Worm (Caenorhabditis elegans): ENCODE data around the gene C01G10.1.

C01G10.1 gene

DNA sequence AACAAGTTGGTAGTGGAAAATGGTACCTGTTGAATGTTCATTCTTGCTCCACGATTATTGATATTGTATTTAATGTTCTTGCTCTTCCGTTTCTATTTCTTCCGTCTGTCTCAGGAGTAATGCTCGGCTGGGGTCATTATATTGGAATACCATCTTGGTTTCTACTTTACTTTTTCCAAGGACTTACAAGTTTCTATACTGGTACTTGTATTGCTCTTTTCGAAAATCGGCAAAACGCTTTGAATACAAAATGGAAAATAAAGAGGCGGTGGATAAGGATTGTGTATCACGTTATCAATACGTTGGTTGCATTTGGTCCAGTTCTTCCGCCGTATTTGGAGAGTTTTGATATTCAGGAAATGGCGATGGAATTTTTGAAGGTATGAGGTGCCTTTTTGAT, 52.5 kb downstream of the C01G10.1 start:
- no peak for TF ChIP-seq madf-9 (GFP tag; conservative IDR thresholded peaks at IDR 0.05)
- TF ChIP-seq unc-62 (GFP tag; optimal IDR thresholded peaks at IDR 0.05 in 1 of 2), result peak in 1 of 2 experiments; percentile 56
- TF ChIP-seq unc-62 (tag; optimal IDR thresholded peaks at IDR 0.05), result no peak
- peak; percentile 49 for TF ChIP-seq aha-1 (tag)
- TF ChIP-seq nhr-28 (tag; optimal IDR thresholded peaks at IDR 0.05), result no peak
- no peak for TF ChIP-seq skn-1 (tag; optimal IDR thresholded peaks at IDR 0.05)
- no peak for TF ChIP-seq lin-15B (tag; optimal IDR thresholded peaks at IDR 0.05)
- TF ChIP-seq ceh-62 (tag; optimal IDR thresholded peaks at IDR 0.05), result no peak
- TF ChIP-seq vab-7 (GFP tag; IDR thresholded peaks at IDR 0.05), result no peak
- no peak for TF ChIP-seq mdl-1 (tag; optimal IDR thresholded peaks at IDR 0.05)

DNA sequence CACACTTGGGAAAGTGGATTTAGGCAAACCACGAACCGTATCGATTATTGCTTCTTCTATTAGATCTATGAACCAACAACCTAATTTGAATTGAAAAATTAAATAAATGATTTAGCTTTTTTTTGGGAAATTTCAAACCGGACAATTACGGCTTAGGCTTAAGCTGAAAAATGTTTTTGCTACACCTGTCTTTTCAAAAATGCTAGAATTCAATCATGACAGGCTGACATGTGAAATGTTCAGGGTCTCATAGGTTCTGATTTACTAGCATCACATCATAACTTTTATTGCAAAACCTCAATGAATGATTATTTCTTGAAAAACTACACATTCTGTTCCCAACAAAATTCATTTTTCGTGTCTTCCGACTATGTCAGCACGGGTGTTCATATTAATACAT, 53.7 kb downstream of the C01G10.1 start, which contains the start of gene srh-55:
srh-55 (plus strand) TSS at position 301 of the 400 bp plus-strand sequence.
- TF ChIP-seq F49E8.2 (tag; optimal IDR thresholded peaks at IDR 0.05; ENCODE audit: borderline replicate concordance), result no peak
- TF ChIP-seq unc-62 (GFP tag; optimal IDR thresholded peaks at IDR 0.05 in 1 of 2), result peak in 1 of 2 experiments; percentile 77
- TF ChIP-seq unc-62 (tag; optimal IDR thresholded peaks at IDR 0.05), result no peak
